Worm (Caenorhabditis elegans) whole organism, midembryonic: ENCODE results near the gene vhp-1.

ENCODE experiments used
- flt-1 ChIP-seq: fragments of 200-800 bp; sonication (Bioruptor generic); IDR thresholded peaks from 2 replicates; pipeline ENCODE4 v1.3.6; 2022; ENCODE audit warnings: missing genetic modification characterization, missing compliant biosample characterization
- klf-2 ChIP-seq: fragments of 200-800 bp; sonication (Bioruptor generic); conservative IDR thresholded peaks from 2 replicates; pipeline ENCODE4 v1.3.6; 2022; ENCODE audit warnings: missing genetic modification reagents, missing genetic modification characterization, missing compliant biosample characterization
- ztf-23 ChIP-seq: fragments of 200-800 bp; sonication (Bioruptor generic); IDR thresholded peaks from 2 replicates; pipeline ENCODE4 v1.3.6; 2022; ENCODE audit warnings: missing genetic modification reagents, missing genetic modification characterization, missing compliant biosample characterization

DNA sequence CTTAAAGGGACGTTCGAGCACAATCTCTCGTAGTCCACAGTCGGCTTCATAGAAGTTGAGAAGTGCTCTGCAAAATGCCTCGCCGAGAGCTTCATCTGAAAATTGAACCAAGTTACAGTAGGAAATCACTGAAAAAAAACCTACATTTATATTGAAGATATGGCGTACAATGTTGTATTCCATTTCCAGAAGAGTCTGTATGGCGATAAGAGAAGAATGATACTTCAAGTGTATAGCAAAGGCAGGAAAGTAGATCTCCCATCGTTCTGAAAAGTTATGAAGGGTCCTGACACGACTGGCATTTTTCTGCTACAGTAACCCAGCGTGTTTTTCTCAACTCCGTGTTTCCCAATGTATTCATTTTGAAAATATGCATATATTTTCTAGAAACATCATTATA, 61.2 kb downstream of the vhp-1 start:
- TF ChIP-seq ztf-23 (GFP tag; lab: Robert Waterston, UW) (no peak), flt-1 (GFP tag; lab: Robert Waterston, UW) (no peak), klf-2 (no peak)
